Worm (Caenorhabditis elegans): ENCODE measurements around the gene F25E5.9.

Gene F25E5.9

ce11 chrV:7437538-7437937 lies at the start of gene F25E5.9:
Gene F25E5.9 (minus strand): TSS chrV:7437919.
- no peak for TF ChIP-seq cnd-1 (tag; optimal IDR thresholded peaks at IDR 0.05)
- TF ChIP-seq lin-13 (tag; optimal IDR thresholded peaks at IDR 0.05) = no peak
- TF ChIP-seq nhr-237 (tag; optimal IDR thresholded peaks at IDR 0.05) = no peak
- TF ChIP-seq ces-1 (GFP tag; optimal IDR thresholded peaks at IDR 0.05) = no peak
- TF ChIP-seq flh-1 (GFP tag; optimal IDR thresholded peaks at IDR 0.05) = no peak
- TF ChIP-seq nhr-76 (tag; optimal IDR thresholded peaks at IDR 0.05) = no peak
- no peak for TF ChIP-seq nhr-2 (tag; optimal IDR thresholded peaks at IDR 0.05)

DNA sequence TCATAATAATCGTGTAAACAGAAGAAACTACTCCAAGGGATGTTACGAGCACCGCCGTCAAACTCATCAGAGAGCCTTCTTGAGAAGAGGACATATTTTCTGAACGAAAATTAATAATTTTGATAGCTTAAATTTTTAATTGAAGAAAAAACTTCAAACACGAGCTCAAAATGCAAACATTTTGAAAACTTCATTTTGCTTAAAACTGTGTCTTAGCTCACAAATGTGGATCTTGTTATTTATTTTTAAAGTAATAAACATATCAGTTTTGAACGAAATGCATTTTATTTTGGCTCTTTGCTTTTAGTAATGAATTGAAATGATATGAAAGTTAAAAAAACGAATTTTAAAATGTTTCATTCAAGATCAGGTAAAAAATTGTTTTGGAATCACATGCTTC lies 49.8 kb upstream of the F25E5.9 start, which contains the start of gene srbc-7:
TSS of gene srbc-7 (minus strand) at position 101 of the 400 bp plus-strand sequence.
- TF ChIP-seq unc-120 (tag; optimal IDR thresholded peaks at IDR 0.05; ENCODE audit: poor library complexity, severe bottlenecking) (no peak), nhr-28 (tag; optimal IDR thresholded peaks at IDR 0.05) (no peak), sptf-1 (tag; optimal IDR thresholded peaks at IDR 0.05) (no peak), lin-13 (tag; optimal IDR thresholded peaks at IDR 0.05) (no peak), pha-4 (tag; optimal IDR thresholded peaks at IDR 0.05) (no peak), snpc-4 (tag; optimal IDR thresholded peaks at IDR 0.05) (no peak), hlh-1 (tag; optimal IDR thresholded peaks at IDR 0.05) (no peak), ceh-43 (GFP tag; optimal IDR thresholded peaks at IDR 0.05) (no peak), lsy-2 (tag; optimal IDR thresholded peaks at IDR 0.05) (no peak), nhr-237 (tag; optimal IDR thresholded peaks at IDR 0.05) (no peak), blmp-1 (tag; optimal IDR thresholded peaks at IDR 0.05) (no peak)

ce11 chrV:7485000-7485399 lies 47.3 kb upstream of the F25E5.9 start, which contains the start of gene srbc-8:
Gene srbc-8 (minus strand): TSS chrV:7485100.
- TF ChIP-seq pha-4 (tag; optimal IDR thresholded peaks at IDR 0.05) (no peak), mab-5 (tag; optimal IDR thresholded peaks at IDR 0.05) (no peak), ceh-83 (GFP tag; optimal IDR thresholded peaks at IDR 0.05) (no peak), unc-39 (tag; optimal IDR thresholded peaks at IDR 0.05) (no peak), bed-3 (GFP tag; optimal IDR thresholded peaks at IDR 0.05) (no peak), sem-2 (GFP tag; optimal IDR thresholded peaks at IDR 0.05) (no peak), unc-62 (GFP tag; optimal IDR thresholded peaks at IDR 0.05) (no peak), flh-1 (GFP tag; optimal IDR thresholded peaks at IDR 0.05) (no peak), unc-120 (tag; optimal IDR thresholded peaks at IDR 0.05; ENCODE audit: poor library complexity, severe bottlenecking) (no peak), hlh-1 (tag; optimal IDR thresholded peaks at IDR 0.05) (no peak), elt-3 (tag; optimal IDR thresholded peaks at IDR 0.05) (no peak), nhr-2 (tag; optimal IDR thresholded peaks at IDR 0.05) (no peak), snpc-4 (tag; optimal IDR thresholded peaks at IDR 0.05) (no peak), drap-1 (GFP tag; optimal IDR thresholded peaks at IDR 0.05) (no peak), nhr-12 (tag; optimal IDR thresholded peaks at IDR 0.05) (no peak), tbx-8 (GFP tag; optimal IDR thresholded peaks at IDR 0.05) (no peak), sptf-1 (tag; optimal IDR thresholded peaks at IDR 0.05) (no peak)

- no peak for TF ChIP-seq ztf-11 (tag; optimal IDR thresholded peaks at IDR 0.05)
- TF ChIP-seq sem-2 (GFP tag; optimal IDR thresholded peaks at IDR 0.05) = no peak
- no peak for TF ChIP-seq cnd-1 (tag; optimal IDR thresholded peaks at IDR 0.05)
- no peak for TF ChIP-seq nhr-12 (tag; optimal IDR thresholded peaks at IDR 0.05)
- TF ChIP-seq elt-3 (tag; optimal IDR thresholded peaks at IDR 0.05) = no peak
- no peak for TF ChIP-seq lin-13 (tag; optimal IDR thresholded peaks at IDR 0.05)
- no peak for TF ChIP-seq nhr-237 (tag; optimal IDR thresholded peaks at IDR 0.05)
- no peak for TF ChIP-seq mls-2 (tag; optimal IDR thresholded peaks at IDR 0.05)
- no peak for TF ChIP-seq lin-32 (GFP tag; optimal IDR thresholded peaks at IDR 0.05)
- TF ChIP-seq M03D4.4 (tag; optimal IDR thresholded peaks at IDR 0.05) = no peak
- TF ChIP-seq drap-1 (GFP tag; optimal IDR thresholded peaks at IDR 0.05) = no peak
- no peak for TF ChIP-seq unc-39 (tag; optimal IDR thresholded peaks at IDR 0.05)
- no peak for TF ChIP-seq blmp-1 (tag; optimal IDR thresholded peaks at IDR 0.05)
Measured at ce11 chrV:7480949-7481348, 43.2 kb upstream of the F25E5.9 start, which contains the start of gene C18B10.6. Gene C18B10.6 (minus strand): TSS chrV:7481049.

DNA sequence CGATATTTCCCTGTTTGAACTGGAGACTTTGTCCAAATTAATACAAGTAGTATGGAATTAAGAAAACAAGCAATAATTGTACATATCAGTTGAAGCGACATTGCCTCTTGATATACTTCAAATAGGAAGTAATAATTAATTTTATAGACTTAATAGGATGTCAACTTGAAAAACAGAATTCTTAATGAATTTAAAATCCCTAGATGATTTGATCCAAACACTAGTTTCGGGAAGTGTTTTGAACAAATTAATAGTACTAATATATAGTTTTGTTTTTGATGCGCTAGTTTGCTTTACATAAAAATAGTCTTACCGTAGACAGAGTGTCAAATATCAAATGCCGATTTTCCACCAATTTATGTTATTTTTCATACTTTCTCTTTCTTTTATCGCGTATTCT lies 40.7 kb upstream of the F25E5.9 start, which contains the start of gene str-190:
TSS of gene str-190 (minus strand) at position 101 of the 400 bp plus-strand sequence.
- TF ChIP-seq ham-2 (GFP tag; optimal IDR thresholded peaks at IDR 0.05) (no peak), mep-1 (tag; optimal IDR thresholded peaks at IDR 0.05) (no peak), ceh-39 (tag; optimal IDR thresholded peaks at IDR 0.05) (no peak), cnd-1 (tag; optimal IDR thresholded peaks at IDR 0.05) (no peak), mab-5 (tag; optimal IDR thresholded peaks at IDR 0.05) (no peak)
